Worm (Caenorhabditis elegans): Measurements from ENCODE around the gene fig-1.
A peak's percentile ranks its signal among the peaks of the same experiment; 100 is the strongest.

fig-1 gene

DNA sequence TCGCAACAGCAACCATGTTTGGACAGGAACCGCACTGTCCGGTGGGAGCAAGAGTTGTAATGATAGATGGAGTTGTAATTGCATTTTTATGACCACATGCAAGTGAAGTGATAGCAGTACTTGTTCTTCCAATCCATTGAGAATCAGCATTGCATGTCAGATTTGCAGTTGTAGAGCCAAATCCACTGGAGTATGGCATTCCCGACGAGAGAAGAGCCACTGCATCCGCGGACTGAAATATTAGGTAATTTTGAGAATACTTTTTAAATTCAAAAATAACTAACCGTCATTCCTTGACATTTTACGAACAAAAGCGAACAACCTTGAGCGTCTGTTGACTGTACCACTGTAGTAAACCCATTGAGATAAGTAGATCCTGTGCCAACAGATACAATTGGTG is 5.9 kb downstream of the fig-1 start:
- TF ChIP-seq unc-62 (GFP tag; optimal IDR thresholded peaks at IDR 0.05 in 1 of 2), result peak in 1 of 2 experiments; percentile 91
- TF ChIP-seq unc-62 (tag; optimal IDR thresholded peaks at IDR 0.05), result no peak
- TF ChIP-seq vab-7 (GFP tag; IDR thresholded peaks at IDR 0.05), result no peak

DNA sequence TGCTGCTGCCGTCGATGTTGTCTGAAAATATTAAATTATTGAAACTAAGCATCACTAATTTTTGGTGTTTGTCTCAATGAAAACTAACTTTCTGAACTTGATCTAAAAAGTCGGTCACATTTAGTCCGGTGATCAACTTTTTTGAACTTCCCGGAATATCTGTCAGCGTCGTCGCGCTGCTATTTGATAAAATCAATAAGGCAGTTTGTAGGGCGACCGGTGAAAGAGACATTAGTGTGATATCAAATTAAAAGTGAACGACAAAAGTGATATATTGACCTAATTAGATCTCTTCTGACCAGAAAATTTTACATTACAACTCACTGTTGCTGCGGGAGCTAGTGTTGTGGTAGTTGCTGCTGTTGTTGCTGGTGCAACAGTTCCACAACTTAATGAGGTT is 10.1 kb downstream of the fig-1 start:
- TF ChIP-seq ztf-11 (tag; optimal IDR thresholded peaks at IDR 0.05) (no peak), spr-3 (GFP tag; optimal IDR thresholded peaks at IDR 0.05) (no peak), zip-2 (tag; optimal IDR thresholded peaks at IDR 0.05) (no peak), gei-8 (GFP tag; optimal IDR thresholded peaks at IDR 0.05) (no peak), lir-3 (tag; optimal IDR thresholded peaks at IDR 0.05) (no peak), Y48G9A.11 (GFP tag; IDR thresholded peaks at IDR 0.05) (no peak), unc-62 (GFP tag; optimal IDR thresholded peaks at IDR 0.05 in 1 of 2) (no peak), unc-62 (tag; optimal IDR thresholded peaks at IDR 0.05) (no peak), Y105C5A.15 (GFP tag; IDR thresholded peaks at IDR 0.05) (no peak), madf-5 (GFP tag; IDR thresholded peaks at IDR 0.05) (no peak), F37D6.2 (tag; optimal IDR thresholded peaks at IDR 0.05) (no peak), daf-12 (tag; optimal IDR thresholded peaks at IDR 0.05) (no peak), aly-2 (tag; optimal IDR thresholded peaks at IDR 0.05) (no peak), spr-1 (tag; optimal IDR thresholded peaks at IDR 0.05) (no peak)

DNA sequence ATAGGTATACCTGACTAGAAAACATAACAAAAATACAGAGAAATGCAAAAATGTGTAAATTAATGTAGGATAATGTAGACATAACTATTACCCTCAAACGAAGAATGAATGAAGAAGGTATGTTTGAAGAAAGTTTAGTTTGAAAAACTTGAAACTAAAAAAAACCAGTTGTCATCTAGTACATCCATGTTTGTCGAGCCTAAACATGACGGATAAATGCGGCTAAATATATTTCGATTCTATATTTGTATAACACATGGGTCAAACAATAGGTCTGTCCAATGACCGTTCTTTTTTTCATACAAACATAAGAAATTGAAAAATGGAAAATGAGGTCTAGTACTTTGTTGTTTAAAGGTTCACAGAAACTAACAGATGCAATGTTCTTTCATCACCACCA is 10.9 kb downstream of the fig-1 start, which contains the start of gene F17C11.22:
F17C11.22 (minus strand) TSS at position 101 of the 400 bp plus-strand sequence.
- no peak for TF ChIP-seq sdz-12 (GFP tag; optimal IDR thresholded peaks at IDR 0.05)
- TF ChIP-seq R02D3.7 (tag; optimal IDR thresholded peaks at IDR 0.05), result no peak
- TF ChIP-seq set-16 (GFP tag; IDR thresholded peaks at IDR 0.05), result no peak
- no peak for TF ChIP-seq lin-39 (tag; optimal IDR thresholded peaks at IDR 0.05)
- TF ChIP-seq madf-5 (GFP tag; IDR thresholded peaks at IDR 0.05), result no peak
- TF ChIP-seq arid-1 (GFP tag; conservative IDR thresholded peaks at IDR 0.05), result no peak
- no peak for TF ChIP-seq lim-7 (GFP tag; IDR thresholded peaks at IDR 0.05)
- TF ChIP-seq zip-2 (tag; optimal IDR thresholded peaks at IDR 0.05), result no peak
- no peak for TF ChIP-seq fkh-10 (GFP tag; optimal IDR thresholded peaks at IDR 0.05)
- TF ChIP-seq mxl-3 (GFP tag; optimal IDR thresholded peaks at IDR 0.05), result no peak
- no peak for TF ChIP-seq ztf-11 (tag; optimal IDR thresholded peaks at IDR 0.05)
- no peak for TF ChIP-seq F44E2.7 (GFP tag; IDR thresholded peaks at IDR 0.05)
- no peak for TF ChIP-seq nhr-77 (tag; optimal IDR thresholded peaks at IDR 0.05)
- TF ChIP-seq T26A8.4 (GFP tag; IDR thresholded peaks at IDR 0.05), result no peak
- TF ChIP-seq ceh-32 (tag; optimal IDR thresholded peaks at IDR 0.05; ENCODE audit: poor library complexity), result no peak
- TF ChIP-seq nhr-41 (GFP tag; IDR thresholded peaks at IDR 0.05), result no peak
- no peak for TF ChIP-seq pha-4 (GFP tag; IDR thresholded peaks at IDR 0.05)
- no peak for TF ChIP-seq pha-4 (tag; optimal IDR thresholded peaks at IDR 0.05)

DNA sequence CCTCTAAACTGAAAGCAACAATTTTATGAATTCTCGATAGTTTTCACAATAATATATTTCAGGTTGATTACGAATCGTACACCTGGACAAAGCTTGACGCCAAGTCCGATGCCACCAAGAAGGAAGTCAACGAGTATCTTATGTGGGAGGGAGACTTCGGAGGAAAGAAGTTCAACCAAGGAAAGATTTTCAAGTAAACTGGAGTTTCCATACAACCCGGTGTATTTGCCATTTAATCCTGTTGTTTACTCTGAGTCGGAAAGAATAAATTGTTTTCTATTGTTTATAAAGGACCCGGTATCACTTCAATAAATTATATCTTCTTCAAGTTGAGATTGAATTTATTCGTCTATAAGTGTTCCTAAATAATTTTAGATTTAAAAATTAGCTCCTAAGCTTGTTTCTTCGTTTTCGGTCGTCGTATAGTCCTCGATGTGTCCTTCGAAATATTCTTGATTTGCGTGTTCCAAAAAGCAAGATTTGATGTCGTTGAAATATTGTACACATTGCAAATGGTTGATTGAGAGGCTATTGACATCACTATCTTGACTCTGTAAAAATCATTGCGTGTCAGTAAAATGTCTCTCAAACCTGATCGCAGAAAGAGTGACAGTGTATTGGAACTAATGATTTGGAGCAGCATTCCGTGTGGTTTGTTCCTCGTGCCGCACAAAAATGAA is 13.3 kb downstream of the fig-1 start:
- TF ChIP-seq unc-62 (GFP tag; optimal IDR thresholded peaks at IDR 0.05 in 1 of 2) (peak in 1 of 2 experiments; percentile 86), unc-62 (tag; optimal IDR thresholded peaks at IDR 0.05) (no peak), ceh-62 (tag; optimal IDR thresholded peaks at IDR 0.05) (no peak), zfp-3 (GFP tag; conservative IDR thresholded peaks at IDR 0.05) (peak; percentile 75), dmd-6 (GFP tag; IDR thresholded peaks at IDR 0.05) (peak; percentile 99), madf-5 (GFP tag; IDR thresholded peaks at IDR 0.05) (0 out of 4 replicates have a peak, but pooled peaks of 1 of the 2 experiments have one; percentile 39), zag-1 (tag; optimal IDR thresholded peaks at IDR 0.05) (no peak), arid-1 (GFP tag; conservative IDR thresholded peaks at IDR 0.05) (no peak), T20F7.1 (GFP tag; optimal IDR thresholded peaks at IDR 0.05) (peak; percentile 67), gei-8 (GFP tag; optimal IDR thresholded peaks at IDR 0.05) (peak; percentile 51), Y48G9A.11 (GFP tag; IDR thresholded peaks at IDR 0.05) (0 out of 2 replicates have a peak, but pooled peaks have one; percentile 42), nhr-48 (tag; optimal IDR thresholded peaks at IDR 0.05) (peak; percentile 60), tag-97 (GFP tag; IDR thresholded peaks at IDR 0.05) (no peak), tra-1 (GFP tag; IDR thresholded peaks at IDR 0.05) (peak; percentile 89), snpc-1.2 (GFP tag; IDR thresholded peaks at IDR 0.05) (no peak), pha-4 (GFP tag; IDR thresholded peaks at IDR 0.05) (no peak), pha-4 (tag; optimal IDR thresholded peaks at IDR 0.05) (no peak), mdt-29 (GFP tag; IDR thresholded peaks at IDR 0.05) (0 out of 2 replicates have a peak, but pooled peaks have one; percentile 58), hlh-11 (tag; optimal IDR thresholded peaks at IDR 0.05) (peak; percentile 74), php-3 (GFP tag; IDR thresholded peaks at IDR 0.05) (0 out of 2 replicates have a peak, but pooled peaks have one; percentile 27), F49E8.2 (tag; optimal IDR thresholded peaks at IDR 0.05; ENCODE audit: borderline replicate concordance) (peak; percentile 32), jun-1 (tag; optimal IDR thresholded peaks at IDR 0.05) (no peak), saeg-2 (GFP tag; IDR thresholded peaks at IDR 0.05) (0 out of 2 replicates have a peak, but pooled peaks have one; percentile 27)

Data from whole organism, L4 larva.